Fruit fly (Drosophila melanogaster): ENCODE data around the gene CG13272.

The CG13272 gene

dm6 chr2L:16788885-16789284, 15.8 kb upstream of the CG13272 start:
- TF ChIP-seq kay (GFP tag; ENCODE audit: borderline replicate concordance) (peak; percentile 2), tj (GFP tag; optimal IDR thresholded peaks at IDR 0.05) (no peak)

- TF ChIP-seq Clk (GFP tag; optimal IDR thresholded peaks at IDR 0.05) (no peak), Mnt (GFP tag; optimal IDR thresholded peaks at IDR 0.05) (no peak), CG12768 (GFP tag; optimal IDR thresholded peaks at IDR 0.05) (no peak), tj (GFP tag; optimal IDR thresholded peaks at IDR 0.05) (no peak), CG14711 (tag; optimal IDR thresholded peaks at IDR 0.05) (no peak)
These were observed 14.8 kb upstream of the CG13272 start for dm6 chr2L:16789880-16790279.

- TF ChIP-seq Crg-1 (GFP tag; optimal IDR thresholded peaks at IDR 0.05) (no peak), CG5204 (GFP tag; optimal IDR thresholded peaks at IDR 0.05) (no peak), Mnt (GFP tag; optimal IDR thresholded peaks at IDR 0.05) (peak; percentile 6), cic (GFP tag; optimal IDR thresholded peaks at IDR 0.05) (peak; percentile 5)
These were observed 13.9 kb upstream of the CG13272 start, which contains the start of gene Cyt-b5-r for dm6 chr2L:16790671-16791270. Cyt-b5-r (minus strand) TSS chr2L:16790721.

dm6 chr2L:16791345-16791744, 13.3 kb upstream of the CG13272 start, which contains the start of gene CG17928:
CG17928 (plus strand) TSS chr2L:16791568.
- TF ChIP-seq toe (GFP tag; optimal IDR thresholded peaks at IDR 0.05) (no peak), kay (GFP tag; ENCODE audit: borderline replicate concordance) (peak; percentile 74)

- TF ChIP-seq toe (GFP tag; optimal IDR thresholded peaks at IDR 0.05), result no peak
- TF ChIP-seq ovo (GFP tag; optimal IDR thresholded peaks at IDR 0.05), result no peak
- TF ChIP-seq tj (GFP tag; optimal IDR thresholded peaks at IDR 0.05), result no peak
- no peak for TF ChIP-seq CG14711 (tag; optimal IDR thresholded peaks at IDR 0.05)
- no peak for TF ChIP-seq Mnt (GFP tag; optimal IDR thresholded peaks at IDR 0.05)
- no peak for TF ChIP-seq Clk (GFP tag; optimal IDR thresholded peaks at IDR 0.05)
- TF ChIP-seq cnc (optimal IDR thresholded peaks at IDR 0.05), result no peak
- no peak for TF ChIP-seq kay (GFP tag; ENCODE audit: borderline replicate concordance)
- no peak for TF ChIP-seq cic (GFP tag; optimal IDR thresholded peaks at IDR 0.05)
- no peak for TF ChIP-seq bab1 (GFP tag; optimal IDR thresholded peaks at IDR 0.05)
- no peak for TF ChIP-seq CG33017 (tag; optimal IDR thresholded peaks at IDR 0.05)
- no peak for TF ChIP-seq CG12768 (GFP tag; optimal IDR thresholded peaks at IDR 0.05)
- TF ChIP-seq CG11617 (GFP tag; optimal IDR thresholded peaks at IDR 0.05), result no peak
- no peak for TF ChIP-seq Hr96 (GFP tag; optimal IDR thresholded peaks at IDR 0.05)
- TF ChIP-seq pad (GFP tag; optimal IDR thresholded peaks at IDR 0.05), result no peak
- no peak for TF ChIP-seq CG5204 (GFP tag; optimal IDR thresholded peaks at IDR 0.05)
- no peak for TF ChIP-seq CG1620 (GFP tag; optimal IDR thresholded peaks at IDR 0.05)
- no peak for TF ChIP-seq CG7101 (tag; optimal IDR thresholded peaks at IDR 0.05)
- TF ChIP-seq Crg-1 (GFP tag; optimal IDR thresholded peaks at IDR 0.05), result no peak
- TF ChIP-seq CG7045 (GFP tag; optimal IDR thresholded peaks at IDR 0.05), result no peak
These were observed 10.7 kb upstream of the CG13272 start, which contains the start of gene Ugt37C2 for dm6 chr2L:16793970-16794369. Ugt37C2 (plus strand) TSS chr2L:16794211.

dm6 chr2L:16796104-16796645, 8.5 kb upstream of the CG13272 start, which contains the start of gene Ugt37E1:
Ugt37E1 (plus strand) TSS chr2L:16796595.
- TF ChIP-seq CG5204 (GFP tag; optimal IDR thresholded peaks at IDR 0.05), result no peak
- peak; percentile 58 for TF ChIP-seq kay (GFP tag; ENCODE audit: borderline replicate concordance)

dm6 chr2L:16798705-16799104, 6.0 kb upstream of the CG13272 start, which contains the start of gene Ugt37D1:
Ugt37D1 (plus strand) TSS chr2L:16799025.
- TF ChIP-seq Crg-1 (GFP tag; optimal IDR thresholded peaks at IDR 0.05) (no peak), cic (GFP tag; optimal IDR thresholded peaks at IDR 0.05) (no peak), tj (GFP tag; optimal IDR thresholded peaks at IDR 0.05) (no peak), pad (GFP tag; optimal IDR thresholded peaks at IDR 0.05) (no peak), cnc (optimal IDR thresholded peaks at IDR 0.05) (peak in 1 of 2 experiments; percentile 42), bab1 (GFP tag; optimal IDR thresholded peaks at IDR 0.05) (no peak), CG1620 (GFP tag; optimal IDR thresholded peaks at IDR 0.05) (no peak), ovo (GFP tag; optimal IDR thresholded peaks at IDR 0.05) (no peak), CG11617 (GFP tag; optimal IDR thresholded peaks at IDR 0.05) (no peak), CG14711 (tag; optimal IDR thresholded peaks at IDR 0.05) (no peak), CG33017 (tag; optimal IDR thresholded peaks at IDR 0.05) (peak; percentile 33), CG7101 (tag; optimal IDR thresholded peaks at IDR 0.05) (no peak), CG12768 (GFP tag; optimal IDR thresholded peaks at IDR 0.05) (no peak), kay (GFP tag; ENCODE audit: borderline replicate concordance) (peak; percentile 90), Clk (GFP tag; optimal IDR thresholded peaks at IDR 0.05) (no peak), Mnt (GFP tag; optimal IDR thresholded peaks at IDR 0.05) (peak; percentile 7), Hr96 (GFP tag; optimal IDR thresholded peaks at IDR 0.05) (no peak), CG5204 (GFP tag; optimal IDR thresholded peaks at IDR 0.05) (no peak), CG7045 (GFP tag; optimal IDR thresholded peaks at IDR 0.05) (peak; percentile 11), toe (GFP tag; optimal IDR thresholded peaks at IDR 0.05) (no peak)

All from whole organism, adult.